Fruit fly (Drosophila melanogaster) whole organism, wandering third instar larva: Measurements from ENCODE around the gene CG11756.

Experiments used
- GATAd ChIP-seq: sonication (Bioruptor generic); optimal IDR thresholded peaks from 2 replicates; lab custom pipeline; 2016; ENCODE audit warnings: missing biosample characterization, missing genetic modification characterization
- brk ChIP-seq: fragments of 200-800 bp; sonication (Bioruptor generic); optimal IDR thresholded peaks from 2 replicates; lab custom pipeline; 2016; ENCODE audit warnings: missing biosample characterization, mild to moderate bottlenecking, missing genetic modification characterization
- fru ChIP-seq: fragments of 200-800 bp; sonication (Bioruptor generic); optimal IDR thresholded peaks from 3 replicates; lab custom pipeline; 2016; ENCODE audit warnings: missing biosample characterization, mild to moderate bottlenecking, missing genetic modification characterization
- lola ChIP-seq: fragments of >200 bp; optimal IDR thresholded peaks from 2 replicates; lab custom pipeline; 2017; ENCODE audit warnings: missing biosample characterization, missing genetic modification characterization
- psq ChIP-seq: fragments of 200-800 bp; sonication (Bioruptor generic); optimal IDR thresholded peaks from 3 replicates; lab custom pipeline; 2017; ENCODE audit warnings: missing biosample characterization, mild to moderate bottlenecking, missing genetic modification characterization, moderate library complexity

dm6 chrX:11391364-11391915, 43.5 kb downstream of the CG11756 start:
- no peak for TF ChIP-seq GATAd (GFP tag; lab: Kevin White, UChicago)
- no peak for TF ChIP-seq lola (GFP tag; lab: Kevin White, UChicago)
- TF ChIP-seq fru (GFP tag; lab: Kevin White, UChicago) = no peak
- no peak for TF ChIP-seq psq
- TF ChIP-seq brk (GFP tag; lab: Kevin White, UChicago) = no peak
